Worm (Caenorhabditis elegans) whole organism, L2 larva: ENCODE data around the gene mccc-2.
A peak's percentile ranks its signal among the peaks of the same experiment; 100 is the strongest.

Experiments used
- C34F6.9 ChIP-seq: fragments of 150-350 bp; optimal IDR thresholded peaks from 2 replicates; lab custom pipeline; 2014; ENCODE audit warnings: missing biosample characterization, missing genetic modification characterization
- Y55F3AM.14 ChIP-seq: fragments of 200-800 bp; sonication (Bioruptor generic); optimal IDR thresholded peaks from 2 replicates; lab custom pipeline; 2018; ENCODE audit warnings: mild to moderate bottlenecking, missing genetic modification characterization, missing compliant biosample characterization
- alr-1 ChIP-seq: fragments of 150-350 bp; optimal IDR thresholded peaks from 2 replicates; lab custom pipeline; 2014; ENCODE audit warnings: missing biosample characterization, missing genetic modification characterization
- ama-1 ChIP-seq: fragments of 150-350 bp; optimal IDR thresholded peaks from 2 replicates; lab custom pipeline; 2018; ENCODE audit warnings: inconsistent platforms
- blmp-1 ChIP-seq: sonication (generic microtip); optimal IDR thresholded peaks from 2 replicates; lab custom pipeline; 2017; ENCODE audit warnings: missing genetic modification characterization, mild to moderate bottlenecking, missing compliant biosample characterization, antibody characterized with exemption, moderate library complexity; ENCODE audit not compliant: insufficient read depth
- ceh-82 ChIP-seq: fragments of 150-350 bp; optimal IDR thresholded peaks from 2 replicates; lab custom pipeline; 2014; ENCODE audit warnings: missing biosample characterization, missing genetic modification characterization
- crh-2 ChIP-seq: sonication (generic microtip); optimal IDR thresholded peaks from 2 replicates; lab custom pipeline; 2017; ENCODE audit warnings: missing biosample characterization, missing genetic modification characterization
- dmd-4 ChIP-seq: sonication (generic microtip); optimal IDR thresholded peaks from 2 replicates; lab custom pipeline; 2017; ENCODE audit warnings: missing biosample characterization, missing genetic modification characterization
- egl-27 ChIP-seq: sonication (generic microtip); optimal IDR thresholded peaks from 3 replicates; lab custom pipeline; 2017; ENCODE audit warnings: missing biosample characterization, missing genetic modification reagents, missing genetic modification characterization
- elt-1 ChIP-seq: fragments of 150-350 bp; optimal IDR thresholded peaks from 2 replicates; lab custom pipeline; 2014; ENCODE audit warnings: missing biosample characterization, missing genetic modification characterization
- elt-3 ChIP-seq: sonication (generic microtip); optimal IDR thresholded peaks from 2 replicates; lab custom pipeline; 2017; ENCODE audit warnings: missing biosample characterization, missing genetic modification characterization
- fos-1 ChIP-seq: fragments of 150-350 bp; optimal IDR thresholded peaks from 2 replicates; lab custom pipeline; 2014; ENCODE audit warnings: missing biosample characterization, missing genetic modification characterization
- gmeb-1 ChIP-seq: fragments of 150-350 bp; optimal IDR thresholded peaks from 2 replicates; lab custom pipeline; 2014; ENCODE audit warnings: missing biosample characterization, missing genetic modification characterization
- lin-11 ChIP-seq: fragments of 150-350 bp; sonication (generic microtip); optimal IDR thresholded peaks from 2 replicates; lab custom pipeline; 2014; ENCODE audit warnings: missing biosample characterization, missing genetic modification characterization, inconsistent platforms, mixed read lengths
- lin-13 ChIP-seq: fragments of 150-350 bp; optimal IDR thresholded peaks from 2 replicates; lab custom pipeline; 2014; ENCODE audit warnings: missing biosample characterization, missing genetic modification reagents, missing genetic modification characterization
- lin-39 ChIP-seq: fragments of 150-350 bp; optimal IDR thresholded peaks from 2 replicates; lab custom pipeline; 2014; ENCODE audit warnings: missing biosample characterization, missing genetic modification reagents, missing genetic modification characterization
- lsy-2 ChIP-seq, 2 experiments: fragments of 150-350 bp in 1 of 2; sonication (generic microtip) in 1 of 2; optimal IDR thresholded peaks; 2 replicates each; lab custom pipeline; 2014 to 2017; ENCODE audit warnings: missing biosample characterization in 2 of 2, missing genetic modification characterization in 2 of 2
- mab-5 ChIP-seq: fragments of 150-350 bp; optimal IDR thresholded peaks from 2 replicates; lab custom pipeline; 2014; ENCODE audit warnings: missing biosample characterization, missing genetic modification characterization
- mdl-1 ChIP-seq, 2 experiments: fragments of 150-350 bp in 1 of 2; sonication (generic microtip) in 1 of 2; optimal IDR thresholded peaks; 2 replicates each; lab custom pipeline; 2017; ENCODE audit warnings: missing biosample characterization in 2 of 2, missing genetic modification characterization in 2 of 2
- nhr-10 ChIP-seq: sonication (generic microtip); optimal IDR thresholded peaks from 2 replicates; lab custom pipeline; 2017; ENCODE audit warnings: missing biosample characterization, missing genetic modification characterization
- nhr-11 ChIP-seq: fragments of 150-350 bp; optimal IDR thresholded peaks from 2 replicates; lab custom pipeline; 2014; ENCODE audit warnings: missing biosample characterization, missing genetic modification characterization
- nhr-12 ChIP-seq: fragments of 150-350 bp; optimal IDR thresholded peaks from 2 replicates; lab custom pipeline; 2014; ENCODE audit warnings: missing biosample characterization, missing genetic modification characterization
- nhr-129 ChIP-seq: fragments of 150-350 bp; optimal IDR thresholded peaks from 2 replicates; lab custom pipeline; 2014; ENCODE audit warnings: missing biosample characterization, missing genetic modification characterization
- nhr-21 ChIP-seq: fragments of 150-350 bp; optimal IDR thresholded peaks from 2 replicates; lab custom pipeline; 2014; ENCODE audit warnings: missing biosample characterization, missing genetic modification characterization
- nhr-23 ChIP-seq: fragments of 150-350 bp; optimal IDR thresholded peaks from 2 replicates; lab custom pipeline; 2014; ENCODE audit warnings: missing biosample characterization, missing genetic modification reagents, missing genetic modification characterization
- nhr-237 ChIP-seq: fragments of 150-350 bp; optimal IDR thresholded peaks from 2 replicates; lab custom pipeline; 2014; ENCODE audit warnings: missing biosample characterization, missing genetic modification characterization
- nhr-6 ChIP-seq: fragments of 150-350 bp; optimal IDR thresholded peaks from 2 replicates; lab custom pipeline; 2014; ENCODE audit warnings: missing biosample characterization, missing genetic modification characterization
- nhr-77 ChIP-seq: fragments of 150-350 bp; optimal IDR thresholded peaks from 2 replicates; lab custom pipeline; 2014; ENCODE audit warnings: missing biosample characterization, missing genetic modification characterization
- sem-4 ChIP-seq: fragments of 150-350 bp; optimal IDR thresholded peaks from 2 replicates; lab custom pipeline; 2014; ENCODE audit warnings: missing biosample characterization, missing genetic modification reagents, missing genetic modification characterization
- skn-1 ChIP-seq: sonication (generic microtip); optimal IDR thresholded peaks from 2 replicates; lab custom pipeline; 2017; ENCODE audit warnings: missing biosample characterization, missing genetic modification characterization
- sma-3 ChIP-seq: sonication (generic microtip); optimal IDR thresholded peaks from 2 replicates; lab custom pipeline; 2016; ENCODE audit warnings: missing genetic modification reagents, missing genetic modification characterization, missing compliant biosample characterization
- sma-9 ChIP-seq, 2 experiments: fragments of 150-350 bp in 1 of 2; sonication (generic microtip) in 1 of 2; optimal IDR thresholded peaks; 2 replicates each; lab custom pipeline; 2014 to 2016; ENCODE audit warnings: missing genetic modification characterization in 2 of 2, mild to moderate bottlenecking in 1 of 2, missing biosample characterization in 1 of 2, missing compliant biosample characterization in 1 of 2, missing genetic modification reagents in 1 of 2, moderate library complexity in 1 of 2
- snpc-4 ChIP-seq: fragments of 150-350 bp; optimal IDR thresholded peaks from 2 replicates; lab custom pipeline; 2014; ENCODE audit warnings: missing biosample characterization, missing genetic modification characterization
- unc-39 ChIP-seq: fragments of 150-350 bp; optimal IDR thresholded peaks from 2 replicates; lab custom pipeline; 2014; ENCODE audit warnings: missing biosample characterization, missing genetic modification characterization
- unc-55 ChIP-seq: fragments of 150-350 bp; sonication (generic microtip); optimal IDR thresholded peaks from 3 replicates; lab custom pipeline; 2014; ENCODE audit warnings: missing biosample characterization, missing genetic modification reagents, missing genetic modification characterization
- unc-62 ChIP-seq: fragments of 150-350 bp; optimal IDR thresholded peaks from 2 replicates; lab custom pipeline; 2014; ENCODE audit warnings: missing biosample characterization, missing genetic modification reagents, missing genetic modification characterization
- ztf-1 ChIP-seq: fragments of 200-800 bp; sonication (Bioruptor generic); conservative IDR thresholded peaks from 2 replicates; pipeline ENCODE4 v1.3.6; 2022; ENCODE audit warnings: missing genetic modification characterization, missing compliant biosample characterization
- ztf-11 ChIP-seq: sonication (generic microtip); optimal IDR thresholded peaks from 2 replicates; lab custom pipeline; 2017; ENCODE audit warnings: missing biosample characterization, missing genetic modification characterization
- ztf-4 ChIP-seq: fragments of 150-350 bp; optimal IDR thresholded peaks from 2 replicates; lab custom pipeline; 2014; ENCODE audit warnings: missing biosample characterization, missing genetic modification characterization

The mccc-2 gene

DNA sequence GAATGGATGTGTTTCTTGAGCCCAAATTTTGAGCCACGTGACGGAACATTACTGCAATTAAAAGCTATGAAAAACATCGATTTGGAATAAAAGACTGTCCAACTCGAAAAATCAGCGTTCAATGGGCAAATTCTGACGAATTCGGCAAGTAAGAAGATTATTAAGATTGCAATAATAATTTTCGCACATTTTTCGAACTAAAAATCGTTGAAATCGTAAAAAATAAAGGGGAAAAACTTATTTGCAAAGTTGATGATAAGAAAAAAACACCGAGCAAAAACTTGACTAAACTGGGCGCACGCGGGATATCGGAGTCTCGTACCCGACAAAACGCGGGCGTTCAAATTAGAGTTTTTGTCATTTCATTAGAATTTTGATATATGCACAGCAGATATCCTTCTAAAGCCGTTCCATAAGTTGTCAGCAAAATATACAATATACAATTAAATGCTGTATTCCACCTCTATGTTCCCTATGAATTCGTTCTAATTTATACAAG lies at the start of gene mccc-2, which contains the start of gene mrpl-44:
TSS of gene mccc-2 (minus strand) at position 51 of the 499 bp plus-strand sequence.
TSS of gene mrpl-44 (minus strand) at position 51 of the 499 bp plus-strand sequence.
- TF ChIP-seq mdl-1 (tag; optimal IDR thresholded peaks at IDR 0.05; lab: Kevin White, UChicago) (no peak), nhr-10 (no peak), unc-55 (GFP tag; lab: Kevin White, UChicago) (peak; percentile 51), fos-1 (peak; percentile 7), Y55F3AM.14 (GFP tag; lab: Kevin White, UChicago) (no peak), ztf-11 (tag; lab: Kevin White, UChicago) (no peak), lin-39 (tag; lab: Kevin White, UChicago) (no peak), blmp-1 (tag; lab: Kevin White, UChicago) (no peak), nhr-21 (no peak), unc-62 (no peak), ama-1 (lab: Kevin White, UChicago) (no peak), ceh-82 (tag; lab: Kevin White, UChicago) (no peak), unc-39 (tag; lab: Kevin White, UChicago) (no peak), nhr-6 (tag; lab: Kevin White, UChicago) (no peak), mab-5 (tag; lab: Kevin White, UChicago) (no peak), C34F6.9 (tag; lab: Kevin White, UChicago) (peak; percentile 36), sma-3 (GFP tag; lab: Kevin White, UChicago) (no peak), alr-1 (tag; lab: Kevin White, UChicago) (no peak), sem-4 (tag; lab: Kevin White, UChicago) (no peak), nhr-12 (no peak), egl-27 (tag; lab: Kevin White, UChicago) (no peak), crh-2 (tag; lab: Kevin White, UChicago) (no peak), nhr-77 (no peak), skn-1 (tag; lab: Kevin White, UChicago) (no peak), nhr-23 (tag; lab: Kevin White, UChicago) (no peak), nhr-129 (tag; lab: Kevin White, UChicago) (no peak), gmeb-1 (tag; lab: Kevin White, UChicago) (peak; percentile 90), elt-3 (tag; lab: Kevin White, UChicago) (no peak), ztf-4 (no peak), lsy-2 (tag; optimal IDR thresholded peaks at IDR 0.05; lab: Kevin White, UChicago) (peak in 1 of 2 experiments; percentile 40), sma-9 (GFP tag; optimal IDR thresholded peaks at IDR 0.05; lab: Kevin White, UChicago) (no peak), sma-9 (tag; optimal IDR thresholded peaks at IDR 0.05; lab: Kevin White, UChicago) (no peak), elt-1 (tag; lab: Kevin White, UChicago) (no peak), nhr-11 (no peak), nhr-237 (no peak), dmd-4 (tag; lab: Kevin White, UChicago) (no peak)
- TF ChIP-seq, all 48 proteins: peak for 5

DNA sequence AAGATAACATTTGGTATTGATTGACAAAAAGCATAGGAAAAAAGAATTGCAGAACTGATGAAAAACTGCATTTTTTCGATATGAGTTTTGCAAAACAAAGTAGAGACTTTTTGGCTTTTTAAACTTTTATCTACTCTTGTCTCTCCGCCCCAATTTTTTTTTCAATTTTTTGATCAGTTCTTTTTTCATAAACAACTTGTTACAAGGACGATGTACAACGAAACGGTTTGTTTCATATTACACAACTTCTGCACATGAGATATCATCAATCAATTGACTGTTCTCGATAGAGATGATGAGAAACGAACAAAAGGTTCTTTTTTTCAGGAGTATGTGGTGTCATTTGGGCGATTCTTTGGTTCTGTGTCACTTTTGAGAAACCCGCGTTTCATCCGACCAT lies 49.4 kb upstream of the mccc-2 start, which contains the start of gene ZK512.7:
TSS of gene ZK512.7 (minus strand) at position 101 of the 400 bp plus-strand sequence.
- no peak for TF ChIP-seq unc-39 (tag; lab: Kevin White, UChicago)
- no peak for TF ChIP-seq nhr-237
- TF ChIP-seq nhr-12, result no peak
- TF ChIP-seq lin-11 (tag; lab: Kevin White, UChicago), result no peak
- no peak for TF ChIP-seq lin-13 (GFP tag; lab: Kevin White, UChicago)
- TF ChIP-seq nhr-129 (tag; lab: Kevin White, UChicago), result no peak
- TF ChIP-seq mab-5 (tag; lab: Kevin White, UChicago), result no peak
- no peak for TF ChIP-seq ztf-1 (GFP tag; lab: Robert Waterston, UW)
- no peak for TF ChIP-seq sma-9 (GFP tag; optimal IDR thresholded peaks at IDR 0.05; lab: Kevin White, UChicago)
- TF ChIP-seq sma-9 (tag; optimal IDR thresholded peaks at IDR 0.05; lab: Kevin White, UChicago), result no peak
- no peak for TF ChIP-seq nhr-77
- TF ChIP-seq, all 48 proteins: peak for 0

DNA sequence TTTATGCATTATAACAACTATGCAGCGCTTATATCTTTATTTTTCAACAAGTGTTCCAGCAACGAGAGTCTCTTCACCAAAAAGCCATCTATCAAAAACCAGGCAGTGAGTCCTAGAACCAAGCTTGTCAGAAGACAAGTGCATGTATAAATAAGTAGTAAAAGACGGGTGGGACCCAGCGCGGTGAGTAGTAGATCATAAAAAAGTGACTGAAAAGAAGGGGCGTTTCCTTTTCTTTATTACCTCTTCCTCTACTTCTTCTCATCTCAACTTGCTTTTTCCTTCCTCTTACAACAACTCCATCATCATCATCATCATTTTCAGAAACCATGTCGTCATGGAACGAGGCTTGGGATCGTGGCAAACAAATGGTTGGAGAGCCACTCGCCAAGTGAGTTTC lies 47.4 kb upstream of the mccc-2 start, which contains the start of gene eat-4:
TSS of gene eat-4 (plus strand) at position 301 of the 400 bp plus-strand sequence.
- no peak for TF ChIP-seq sma-3 (GFP tag; lab: Kevin White, UChicago)
- TF ChIP-seq ztf-4, result no peak
- TF ChIP-seq unc-39 (tag; lab: Kevin White, UChicago), result no peak
- peak; percentile 2 for TF ChIP-seq unc-55 (GFP tag; lab: Kevin White, UChicago)
- TF ChIP-seq nhr-23 (tag; lab: Kevin White, UChicago), result no peak
- TF ChIP-seq snpc-4, result no peak
- TF ChIP-seq lin-13 (GFP tag; lab: Kevin White, UChicago), result no peak
